Worm (Caenorhabditis elegans) whole organism, L4/young adult: ENCODE data around the gene sdhd-1.

Experiments
- W03F9.2 ChIP-seq: fragments of 150-350 bp; optimal IDR thresholded peaks from 2 replicates; lab custom pipeline; 2014; ENCODE audit warnings: missing biosample characterization, missing genetic modification characterization
- him-1 ChIP-seq: sonication (generic microtip); optimal IDR thresholded peaks from 2 replicates; lab custom pipeline; 2016; ENCODE audit warnings: missing genotype, missing genetic modification reagents, missing genetic modification characterization, missing compliant biosample characterization

DNA sequence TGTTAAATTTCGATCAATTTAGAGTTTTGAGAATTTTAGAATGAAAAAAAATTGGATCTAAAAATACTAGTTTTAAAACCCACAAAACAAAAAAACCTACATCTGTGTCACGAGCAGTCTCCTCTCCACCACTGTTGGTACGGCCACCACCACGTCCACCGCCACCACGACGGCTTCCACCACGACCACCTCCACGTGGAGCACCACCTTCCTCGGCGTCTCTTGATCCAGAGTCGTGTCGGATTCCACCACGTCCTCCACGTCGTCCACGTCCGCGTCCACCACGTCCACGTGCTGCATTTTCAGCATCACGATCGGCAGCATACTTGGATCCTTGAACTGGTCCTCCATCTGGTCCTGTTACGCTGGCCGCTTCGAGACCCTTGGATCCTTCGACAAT lies 9.6 kb downstream of the sdhd-1 start:
- TF ChIP-seq him-1 (tag; lab: Kevin White, UChicago) (no peak), W03F9.2 (tag; lab: Kevin White, UChicago) (no peak)
